Worm (Caenorhabditis elegans) whole organism, early embryonic: Measurements from ENCODE around the gene K02A2.1.

Experiments used
- ama-1 ChIP-seq: fragments of 150-350 bp; optimal IDR thresholded peaks from 2 replicates; lab custom pipeline; 2014
- ceh-36 ChIP-seq: sonication (generic microtip); optimal IDR thresholded peaks from 2 replicates; lab custom pipeline; 2016; ENCODE audit warnings: missing genetic modification characterization, inconsistent platforms, missing compliant biosample characterization
- flt-1 ChIP-seq: fragments of 200-800 bp; sonication (Bioruptor generic); IDR thresholded peaks from 2 replicates; pipeline ENCODE4 v1.3.6; 2022; ENCODE audit warnings: missing genetic modification characterization, missing compliant biosample characterization
- hmbx-1 ChIP-seq: sonication (generic microtip); optimal IDR thresholded peaks from 2 replicates; lab custom pipeline; 2016; ENCODE audit warnings: mild to moderate bottlenecking, missing genetic modification characterization, missing compliant biosample characterization
- hmg-4 ChIP-seq: fragments of 200-800 bp; sonication (Bioruptor generic); optimal IDR thresholded peaks from 2 replicates; lab custom pipeline; 2018; ENCODE audit warnings: mild to moderate bottlenecking, missing genetic modification characterization, missing compliant biosample characterization

DNA sequence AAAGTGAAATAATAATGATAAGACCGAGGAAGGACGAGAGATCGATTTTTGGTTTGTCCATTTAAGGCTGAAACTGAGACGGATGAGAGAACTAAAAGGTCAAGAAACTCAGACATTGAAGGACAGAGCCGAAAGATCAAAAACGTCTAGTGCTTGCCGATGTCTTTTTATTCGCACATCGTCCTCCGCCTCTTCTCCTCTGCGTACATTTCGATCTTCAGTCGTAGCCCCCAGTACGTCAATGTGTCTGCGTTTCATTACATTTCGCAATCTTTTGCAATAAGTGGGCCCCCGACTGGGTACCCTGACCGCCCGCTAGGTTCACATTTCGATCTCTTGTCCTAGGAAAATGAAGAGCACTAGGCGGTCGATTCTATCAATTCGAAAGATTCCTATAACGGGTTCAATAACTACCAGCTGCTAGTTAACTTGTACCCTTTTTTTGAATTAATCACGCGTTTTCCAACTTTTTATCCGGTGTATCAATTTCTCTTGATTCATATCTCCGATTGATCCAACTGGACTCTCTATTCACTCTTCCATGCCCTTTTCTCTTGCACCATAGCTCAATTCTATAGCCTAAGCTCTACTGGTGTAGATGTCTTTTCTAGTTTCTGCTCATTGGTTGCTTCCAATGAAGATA, 42.9 kb upstream of the K02A2.1 start:
- no peak for TF ChIP-seq ceh-36 (tag; lab: Kevin White, UChicago)
- TF ChIP-seq ama-1 (lab: Kevin White, UChicago), result no peak
- no peak for TF ChIP-seq hmbx-1 (tag; lab: Kevin White, UChicago)
- TF ChIP-seq hmg-4 (GFP tag; lab: Kevin White, UChicago), result no peak
- no peak for TF ChIP-seq flt-1 (GFP tag; lab: Robert Waterston, UW)
